Worm (Caenorhabditis elegans): ENCODE results near the gene josd-1.

Gene josd-1

ce11 chrIII:2817847-2818246 lies 18.6 kb upstream of the josd-1 start:
- TF ChIP-seq F10E7.11 (tag; optimal IDR thresholded peaks at IDR 0.05): no peak
- TF ChIP-seq efl-1 (GFP tag; optimal IDR thresholded peaks at IDR 0.05): no peak
- peak; percentile 31; the same call in 1 of the 2 replicates for TF ChIP-seq nfyb-1 (GFP tag; IDR thresholded peaks at IDR 0.05)
- no peak for TF ChIP-seq ceh-79 (tag; optimal IDR thresholded peaks at IDR 0.05)

ce11 chrIII:2818980-2819379 lies 17.5 kb upstream of the josd-1 start, which contains the start of gene pipp-4P:
pipp-4P (plus strand) TSS chrIII:2819280.
- TF ChIP-seq lin-40 (tag; optimal IDR thresholded peaks at IDR 0.05): no peak
- no peak for TF ChIP-seq ceh-100 (GFP tag; IDR thresholded peaks at IDR 0.05)
- no peak for TF ChIP-seq B0336.3 (GFP tag; IDR thresholded peaks at IDR 0.05)
- no peak for TF ChIP-seq nfyb-1 (GFP tag; IDR thresholded peaks at IDR 0.05)
- TF ChIP-seq gei-17 (GFP tag; optimal IDR thresholded peaks at IDR 0.05): no peak
- no peak for TF ChIP-seq dpff-1 (tag; optimal IDR thresholded peaks at IDR 0.05)
- TF ChIP-seq rcor-1 (GFP tag; IDR thresholded peaks at IDR 0.05): no peak
- TF ChIP-seq hlh-12 (tag; optimal IDR thresholded peaks at IDR 0.05): no peak
- TF ChIP-seq ceh-27 (GFP tag; optimal IDR thresholded peaks at IDR 0.05): no peak
- no peak for TF ChIP-seq Y53G8AR.9 (GFP tag; conservative IDR thresholded peaks at IDR 0.05)

ce11 chrIII:2826770-2827169 lies 9.7 kb upstream of the josd-1 start, which contains the start of gene Y71H2AM.1:
Y71H2AM.1 (plus strand) TSS chrIII:2827070.
- TF ChIP-seq ztf-22 (GFP tag; optimal IDR thresholded peaks at IDR 0.05): no peak
- TF ChIP-seq nhr-90 (tag; optimal IDR thresholded peaks at IDR 0.05): no peak
- no peak for TF ChIP-seq athp-1 (tag; optimal IDR thresholded peaks at IDR 0.05)
- TF ChIP-seq efl-1 (GFP tag; optimal IDR thresholded peaks at IDR 0.05): no peak
- TF ChIP-seq unc-130 (GFP tag; optimal IDR thresholded peaks at IDR 0.05): no peak
- TF ChIP-seq snpc-1.3 (tag; optimal IDR thresholded peaks at IDR 0.05; ENCODE audit: insufficient read depth): no peak
- no peak for TF ChIP-seq madf-3 (GFP tag; IDR thresholded peaks at IDR 0.05)
- no peak for TF ChIP-seq ets-4 (GFP tag; optimal IDR thresholded peaks at IDR 0.05)
- TF ChIP-seq B0261.1 (tag; optimal IDR thresholded peaks at IDR 0.05): no peak

- no peak for TF ChIP-seq attf-3 (GFP tag; conservative IDR thresholded peaks at IDR 0.05)
- TF ChIP-seq let-607 (tag; optimal IDR thresholded peaks at IDR 0.05): no peak
- TF ChIP-seq lsy-27 (tag; optimal IDR thresholded peaks at IDR 0.05; ENCODE audit: borderline replicate concordance, insufficient read depth): no peak
- no peak for TF ChIP-seq mcd-1 (GFP tag; IDR thresholded peaks at IDR 0.05)
- no peak for TF ChIP-seq fkh-3 (tag; optimal IDR thresholded peaks at IDR 0.05)
- no peak for TF ChIP-seq C06A6.2 (GFP tag; conservative IDR thresholded peaks at IDR 0.05)
- TF ChIP-seq hlh-12 (tag; optimal IDR thresholded peaks at IDR 0.05): no peak
Observed at ce11 chrIII:2832483-2832882, 4.0 kb upstream of the josd-1 start, which contains the start of gene Y71H2AM.29. Y71H2AM.29 (plus strand) TSS chrIII:2832783.

ce11 chrIII:2834363-2834762 lies 2.1 kb upstream of the josd-1 start, which contains the start of gene txdc-17:
txdc-17 (plus strand) TSS chrIII:2834663.
- TF ChIP-seq D2030.7 (GFP tag; IDR thresholded peaks at IDR 0.05) (no peak), nhr-179 (tag; optimal IDR thresholded peaks at IDR 0.05) (no peak), F57A8.1 (GFP tag; optimal IDR thresholded peaks at IDR 0.05) (no peak), sea-2 (GFP tag; IDR thresholded peaks at IDR 0.05) (no peak), rpc-1 (optimal IDR thresholded peaks at IDR 0.05) (no peak), rpc-1 (tag; optimal IDR thresholded peaks at IDR 0.05) (no peak), lir-1 (GFP tag; conservative IDR thresholded peaks at IDR 0.05) (no peak), F23B12.7 (tag; optimal IDR thresholded peaks at IDR 0.05; ENCODE audit: insufficient read depth) (no peak), ztf-22 (GFP tag; optimal IDR thresholded peaks at IDR 0.05) (no peak), madf-3 (GFP tag; IDR thresholded peaks at IDR 0.05) (no peak), rec-8 (tag; optimal IDR thresholded peaks at IDR 0.05) (no peak), ets-4 (GFP tag; optimal IDR thresholded peaks at IDR 0.05) (no peak)
